Worm (Caenorhabditis elegans): ENCODE data around the gene bath-45.

- TF ChIP-seq flt-1 (GFP tag; IDR thresholded peaks at IDR 0.05) (no peak), tra-4 (tag; optimal IDR thresholded peaks at IDR 0.05) (no peak), ceh-13 (GFP tag; optimal IDR thresholded peaks at IDR 0.05) (no peak), pes-1 (GFP tag; IDR thresholded peaks at IDR 0.05) (no peak), ama-1 (optimal IDR thresholded peaks at IDR 0.05) (no peak), ceh-36 (tag; optimal IDR thresholded peaks at IDR 0.05) (no peak), ets-7 (tag; optimal IDR thresholded peaks at IDR 0.05) (no peak), hmbx-1 (tag; optimal IDR thresholded peaks at IDR 0.05) (no peak), F13C5.2 (tag; optimal IDR thresholded peaks at IDR 0.05) (no peak), scrt-1 (GFP tag; IDR thresholded peaks at IDR 0.05) (no peak), sea-1 (GFP tag; conservative IDR thresholded peaks at IDR 0.05) (no peak)
Measured at ce11 chrII:13167493-13167892, 44.7 kb downstream of the bath-45 start.
